Worm (Caenorhabditis elegans): ENCODE measurements around the gene C03B1.4.

DNA sequence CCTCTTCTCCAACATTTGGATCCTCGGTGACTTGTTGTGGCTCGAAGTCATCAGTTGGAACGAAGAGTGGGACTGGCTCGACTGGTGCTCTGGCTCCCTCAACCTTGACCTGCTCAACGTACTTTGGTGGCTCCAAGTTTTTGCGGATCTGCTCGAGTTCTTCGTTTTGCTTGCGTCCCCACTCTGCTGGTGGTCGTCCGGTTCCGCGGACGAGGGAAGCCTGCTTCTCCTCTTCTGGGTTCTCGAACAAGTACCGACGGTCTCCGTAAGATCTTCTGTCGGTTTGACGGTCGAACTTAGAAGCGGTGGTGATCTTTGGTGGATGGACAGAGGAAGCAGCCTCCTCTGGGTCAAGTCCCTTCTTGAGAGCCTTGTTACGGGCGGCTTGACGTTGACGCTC lies 44.4 kb downstream of the C03B1.4 start:
- TF ChIP-seq nhr-76 (tag; optimal IDR thresholded peaks at IDR 0.05) (no peak), lin-35 (GFP tag; optimal IDR thresholded peaks at IDR 0.05) (no peak)
